Worm (Caenorhabditis elegans): ENCODE measurements around the gene cca-1.
A peak's percentile ranks its signal among the peaks of the same experiment; 100 is the strongest.

Gene cca-1

DNA sequence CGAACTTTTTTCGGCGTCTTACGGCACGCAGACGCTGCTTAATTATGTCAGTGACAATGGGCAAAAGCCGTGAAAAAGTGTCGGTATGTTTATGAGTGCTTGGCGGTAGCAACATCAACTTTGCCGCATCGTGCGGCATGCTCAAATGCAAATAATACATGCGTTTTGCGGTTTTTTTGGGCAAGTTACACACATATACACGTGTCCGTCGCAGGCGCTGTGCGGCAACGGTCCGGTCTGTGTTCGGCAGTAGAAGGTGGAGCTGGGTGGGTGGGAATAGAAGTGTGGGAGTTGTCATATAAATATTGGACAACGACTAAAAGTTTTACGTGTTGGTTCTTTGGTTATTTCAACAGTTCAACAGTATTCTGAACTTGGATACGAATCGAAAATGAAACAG is 33.5 kb downstream of the cca-1 start, which contains the start of gene idpp-11:
Gene idpp-11, plus strand, starts transcription at position 301 of the 400 bp plus-strand sequence.
- TF ChIP-seq flt-1 (GFP tag; IDR thresholded peaks at IDR 0.05) (no peak), tab-1 (GFP tag; IDR thresholded peaks at IDR 0.05) (no peak), med-1 (GFP tag; optimal IDR thresholded peaks at IDR 0.05; ENCODE audit: insufficient read depth) (no peak), klf-2 (GFP tag; conservative IDR thresholded peaks at IDR 0.05) (no peak), ref-1 (GFP tag; conservative IDR thresholded peaks at IDR 0.05) (no peak), ztf-29 (GFP tag; IDR thresholded peaks at IDR 0.05) (no peak), cog-1 (tag; optimal IDR thresholded peaks at IDR 0.05) (no peak), T22C8.4 (GFP tag; IDR thresholded peaks at IDR 0.05) (no peak), ztf-23 (GFP tag; IDR thresholded peaks at IDR 0.05) (no peak)

ce11 chrX:7839989-7840388 is 35.8 kb downstream of the cca-1 start:
- TF ChIP-seq ztf-29 (GFP tag; IDR thresholded peaks at IDR 0.05) (no peak), ref-1 (GFP tag; conservative IDR thresholded peaks at IDR 0.05) (no peak), ztf-23 (GFP tag; IDR thresholded peaks at IDR 0.05) (no peak), klf-2 (GFP tag; conservative IDR thresholded peaks at IDR 0.05) (no peak), T22C8.4 (GFP tag; IDR thresholded peaks at IDR 0.05) (no peak), med-1 (GFP tag; optimal IDR thresholded peaks at IDR 0.05; ENCODE audit: insufficient read depth) (no peak), tab-1 (GFP tag; IDR thresholded peaks at IDR 0.05) (no peak), flt-1 (GFP tag; IDR thresholded peaks at IDR 0.05) (no peak), cog-1 (tag; optimal IDR thresholded peaks at IDR 0.05) (no peak)

ce11 chrX:7838582-7838981 is 37.2 kb downstream of the cca-1 start, which contains the start of gene nlp-101:
nlp-101 (plus strand) TSS chrX:7838882.
- TF ChIP-seq klf-2 (GFP tag; conservative IDR thresholded peaks at IDR 0.05): no peak
- TF ChIP-seq tab-1 (GFP tag; IDR thresholded peaks at IDR 0.05): no peak
- TF ChIP-seq flt-1 (GFP tag; IDR thresholded peaks at IDR 0.05): no peak
- TF ChIP-seq cog-1 (tag; optimal IDR thresholded peaks at IDR 0.05): no peak
- TF ChIP-seq ztf-23 (GFP tag; IDR thresholded peaks at IDR 0.05): no peak
- TF ChIP-seq ref-1 (GFP tag; conservative IDR thresholded peaks at IDR 0.05): no peak
- TF ChIP-seq ztf-29 (GFP tag; IDR thresholded peaks at IDR 0.05): no peak
- no peak for TF ChIP-seq med-1 (GFP tag; optimal IDR thresholded peaks at IDR 0.05; ENCODE audit: insufficient read depth)
- TF ChIP-seq T22C8.4 (GFP tag; IDR thresholded peaks at IDR 0.05): no peak

DNA sequence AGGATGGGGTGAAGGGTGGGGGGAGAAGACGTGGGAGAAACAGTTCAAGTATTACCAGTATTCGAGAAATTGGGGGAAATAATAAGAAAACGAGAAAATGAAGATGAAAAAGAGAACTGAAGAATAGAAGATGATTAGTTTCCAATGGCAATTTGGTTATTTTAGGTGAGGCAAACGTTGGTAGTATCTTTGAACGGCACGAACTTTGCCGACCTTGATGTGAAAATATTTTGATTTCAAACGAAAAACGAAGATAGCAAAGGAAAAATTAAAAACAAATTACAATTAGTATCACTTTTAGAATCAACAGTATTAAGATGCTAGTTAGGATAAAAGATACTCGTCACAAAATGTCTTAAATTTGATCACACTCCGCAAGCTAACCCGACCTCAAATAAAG is 41.6 kb downstream of the cca-1 start, which contains the start of gene sul-3:
Gene sul-3, minus strand, starts transcription at position 101 of the 400 bp plus-strand sequence.
- no peak for TF ChIP-seq ztf-23 (GFP tag; IDR thresholded peaks at IDR 0.05)
- TF ChIP-seq T22C8.4 (GFP tag; IDR thresholded peaks at IDR 0.05): no peak
- no peak for TF ChIP-seq klf-2 (GFP tag; conservative IDR thresholded peaks at IDR 0.05)
- TF ChIP-seq tab-1 (GFP tag; IDR thresholded peaks at IDR 0.05): no peak

ce11 chrX:7827989-7828388 is 47.8 kb downstream of the cca-1 start:
- TF ChIP-seq ztf-23 (GFP tag; IDR thresholded peaks at IDR 0.05) (no peak), ref-1 (GFP tag; conservative IDR thresholded peaks at IDR 0.05) (no peak), cog-1 (tag; optimal IDR thresholded peaks at IDR 0.05) (no peak), flt-1 (GFP tag; IDR thresholded peaks at IDR 0.05) (no peak), tab-1 (GFP tag; IDR thresholded peaks at IDR 0.05) (no peak), T22C8.4 (GFP tag; IDR thresholded peaks at IDR 0.05) (no peak), med-1 (GFP tag; optimal IDR thresholded peaks at IDR 0.05; ENCODE audit: insufficient read depth) (no peak), klf-2 (GFP tag; conservative IDR thresholded peaks at IDR 0.05) (no peak), ztf-29 (GFP tag; IDR thresholded peaks at IDR 0.05) (no peak)

DNA sequence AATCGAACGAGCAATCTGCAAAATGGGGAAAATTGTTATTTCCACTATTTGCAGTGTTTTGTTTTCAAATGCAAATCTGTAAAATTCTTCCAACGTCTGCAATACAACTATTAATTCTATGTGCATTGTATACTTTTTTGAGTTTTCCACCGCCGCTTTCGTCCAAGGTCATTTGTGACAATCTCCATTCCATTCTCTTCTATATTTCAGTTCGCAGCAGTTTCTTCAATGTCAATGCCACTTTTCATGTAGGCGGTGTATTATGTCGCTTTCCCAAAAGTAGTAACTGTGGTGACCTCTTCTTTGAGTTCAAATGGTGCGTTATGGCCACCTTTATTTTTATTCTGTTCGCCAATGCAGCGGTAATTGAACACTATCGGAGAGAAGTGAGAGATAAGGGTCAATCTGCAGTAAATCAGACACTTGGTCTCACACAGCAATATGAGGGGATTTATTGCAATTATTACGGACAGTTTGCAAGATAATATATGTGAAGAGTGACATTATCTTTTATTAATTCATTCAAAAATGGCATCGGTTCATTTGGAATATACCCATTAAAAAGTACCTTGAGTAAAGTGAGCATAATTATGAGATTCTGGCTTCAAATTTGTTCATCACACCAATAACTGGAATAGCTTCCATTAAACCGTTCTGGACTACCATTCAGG is 49.0 kb downstream of the cca-1 start:
- no peak for TF ChIP-seq ref-1 (GFP tag; conservative IDR thresholded peaks at IDR 0.05)
- no peak for TF ChIP-seq tab-1 (GFP tag; IDR thresholded peaks at IDR 0.05)
- no peak for TF ChIP-seq ztf-29 (GFP tag; IDR thresholded peaks at IDR 0.05)
- TF ChIP-seq med-1 (GFP tag; optimal IDR thresholded peaks at IDR 0.05; ENCODE audit: insufficient read depth): no peak
- TF ChIP-seq ztf-23 (GFP tag; IDR thresholded peaks at IDR 0.05): no peak
- TF ChIP-seq cog-1 (tag; optimal IDR thresholded peaks at IDR 0.05): no peak
- TF ChIP-seq klf-2 (GFP tag; conservative IDR thresholded peaks at IDR 0.05): no peak
- TF ChIP-seq flt-1 (GFP tag; IDR thresholded peaks at IDR 0.05): no peak
- TF ChIP-seq T22C8.4 (GFP tag; IDR thresholded peaks at IDR 0.05): no peak

- TF ChIP-seq cog-1 (tag; optimal IDR thresholded peaks at IDR 0.05) (peak; percentile 42), flt-1 (GFP tag; IDR thresholded peaks at IDR 0.05) (peak; percentile 45; the same call in 1 of the 2 replicates), ztf-29 (GFP tag; IDR thresholded peaks at IDR 0.05) (no peak; the same call in 1 of the 2 replicates)
Measured at ce11 chrX:7825707-7826106, 50.0 kb downstream of the cca-1 start.

- no peak for TF ChIP-seq klf-2 (GFP tag; conservative IDR thresholded peaks at IDR 0.05)
- TF ChIP-seq ztf-29 (GFP tag; IDR thresholded peaks at IDR 0.05): no peak
- peak; percentile 38; the same call in 1 of the 2 replicates for TF ChIP-seq flt-1 (GFP tag; IDR thresholded peaks at IDR 0.05)
- peak; percentile 79 for TF ChIP-seq tab-1 (GFP tag; IDR thresholded peaks at IDR 0.05)
- TF ChIP-seq cog-1 (tag; optimal IDR thresholded peaks at IDR 0.05): peak; percentile 92
- no peak for TF ChIP-seq T22C8.4 (GFP tag; IDR thresholded peaks at IDR 0.05)
- no peak for TF ChIP-seq ref-1 (GFP tag; conservative IDR thresholded peaks at IDR 0.05)
- no peak for TF ChIP-seq med-1 (GFP tag; optimal IDR thresholded peaks at IDR 0.05; ENCODE audit: insufficient read depth)
- TF ChIP-seq ztf-23 (GFP tag; IDR thresholded peaks at IDR 0.05): peak; percentile 100
Measured at ce11 chrX:7823108-7823704, 52.5 kb downstream of the cca-1 start, which contains the start of gene eef-1A.2. eef-1A.2 (plus strand) TSS chrX:7823654.

ce11 chrX:7817555-7817954 is 58.2 kb downstream of the cca-1 start:
- no peak for TF ChIP-seq klf-2 (GFP tag; conservative IDR thresholded peaks at IDR 0.05)
- no peak for TF ChIP-seq med-1 (GFP tag; optimal IDR thresholded peaks at IDR 0.05; ENCODE audit: insufficient read depth)
- no peak for TF ChIP-seq ztf-23 (GFP tag; IDR thresholded peaks at IDR 0.05)
- TF ChIP-seq tab-1 (GFP tag; IDR thresholded peaks at IDR 0.05): no peak
- no peak for TF ChIP-seq flt-1 (GFP tag; IDR thresholded peaks at IDR 0.05)
- no peak for TF ChIP-seq T22C8.4 (GFP tag; IDR thresholded peaks at IDR 0.05)
- no peak for TF ChIP-seq ztf-29 (GFP tag; IDR thresholded peaks at IDR 0.05)
- TF ChIP-seq ref-1 (GFP tag; conservative IDR thresholded peaks at IDR 0.05): no peak
- no peak for TF ChIP-seq cog-1 (tag; optimal IDR thresholded peaks at IDR 0.05)

Data from whole organism, midembryonic.